Fruit fly (Drosophila melanogaster) S2 (cell line): ENCODE results near the gene CCT1.

ENCODE experiments used
- CG8478 ChIP-seq: fragments of >200 bp; optimal IDR thresholded peaks from 2 replicates; lab custom pipeline; 2018
- CTCF ChIP-seq, 2 experiments: fragments of >200 bp; optimal IDR thresholded peaks; 2 replicates each; lab custom pipeline; 2018

DNA sequence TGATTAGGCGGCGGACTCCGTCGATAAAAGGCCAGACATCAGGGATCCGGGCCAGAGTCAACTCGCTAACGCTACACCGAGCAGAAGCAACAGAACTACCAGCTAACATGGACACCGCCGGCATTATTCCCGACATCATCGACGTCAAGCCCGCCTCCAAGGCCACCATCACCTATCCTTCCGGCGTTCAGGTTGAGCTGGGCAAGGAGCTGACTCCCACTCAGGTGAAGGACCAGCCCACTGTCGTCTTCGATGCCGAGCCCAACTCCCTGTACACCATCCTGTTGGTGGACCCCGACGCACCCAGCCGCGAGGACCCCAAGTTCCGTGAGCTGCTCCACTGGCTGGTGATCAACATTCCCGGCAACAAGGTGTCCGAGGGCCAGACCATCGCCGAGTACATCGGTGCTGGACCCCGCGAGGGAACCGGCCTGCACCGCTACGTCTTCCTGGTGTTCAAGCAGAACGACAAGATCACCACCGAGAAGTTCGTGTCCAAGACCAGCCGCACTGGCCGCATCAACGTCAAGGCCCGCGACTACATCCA lies 25.2 kb downstream of the CCT1 start, which contains the start of gene Pebp1:
- TF ChIP-seq CTCF (optimal IDR thresholded peaks at IDR 0.05; lab: Kevin White, UChicago) (no peak), CG8478 (lab: Kevin White, UChicago) (no peak)
